Worm (Caenorhabditis elegans) whole organism, L2 larva: ENCODE data around the gene sams-1.

Experiments used
- ama-1 ChIP-seq: fragments of 150-350 bp; optimal IDR thresholded peaks from 2 replicates; lab custom pipeline; 2018; ENCODE audit warnings: inconsistent platforms
- blmp-1 ChIP-seq: sonication (generic microtip); optimal IDR thresholded peaks from 2 replicates; lab custom pipeline; 2017; ENCODE audit warnings: missing genetic modification characterization, mild to moderate bottlenecking, missing compliant biosample characterization, antibody characterized with exemption, moderate library complexity; ENCODE audit not compliant: insufficient read depth
- dmd-4 ChIP-seq: sonication (generic microtip); optimal IDR thresholded peaks from 2 replicates; lab custom pipeline; 2017; ENCODE audit warnings: missing biosample characterization, missing genetic modification characterization
- egl-27 ChIP-seq: sonication (generic microtip); optimal IDR thresholded peaks from 3 replicates; lab custom pipeline; 2017; ENCODE audit warnings: missing biosample characterization, missing genetic modification reagents, missing genetic modification characterization
- fos-1 ChIP-seq: fragments of 150-350 bp; optimal IDR thresholded peaks from 2 replicates; lab custom pipeline; 2014; ENCODE audit warnings: missing biosample characterization, missing genetic modification characterization
- lin-39 ChIP-seq: fragments of 150-350 bp; optimal IDR thresholded peaks from 2 replicates; lab custom pipeline; 2014; ENCODE audit warnings: missing biosample characterization, missing genetic modification reagents, missing genetic modification characterization
- mdl-1 ChIP-seq, 2 experiments: fragments of 150-350 bp in 1 of 2; sonication (generic microtip) in 1 of 2; optimal IDR thresholded peaks; 2 replicates each; lab custom pipeline; 2017; ENCODE audit warnings: missing biosample characterization in 2 of 2, missing genetic modification characterization in 2 of 2
- nhr-11 ChIP-seq: fragments of 150-350 bp; optimal IDR thresholded peaks from 2 replicates; lab custom pipeline; 2014; ENCODE audit warnings: missing biosample characterization, missing genetic modification characterization
- nhr-12 ChIP-seq: fragments of 150-350 bp; optimal IDR thresholded peaks from 2 replicates; lab custom pipeline; 2014; ENCODE audit warnings: missing biosample characterization, missing genetic modification characterization
- ztf-4 ChIP-seq: fragments of 150-350 bp; optimal IDR thresholded peaks from 2 replicates; lab custom pipeline; 2014; ENCODE audit warnings: missing biosample characterization, missing genetic modification characterization

DNA sequence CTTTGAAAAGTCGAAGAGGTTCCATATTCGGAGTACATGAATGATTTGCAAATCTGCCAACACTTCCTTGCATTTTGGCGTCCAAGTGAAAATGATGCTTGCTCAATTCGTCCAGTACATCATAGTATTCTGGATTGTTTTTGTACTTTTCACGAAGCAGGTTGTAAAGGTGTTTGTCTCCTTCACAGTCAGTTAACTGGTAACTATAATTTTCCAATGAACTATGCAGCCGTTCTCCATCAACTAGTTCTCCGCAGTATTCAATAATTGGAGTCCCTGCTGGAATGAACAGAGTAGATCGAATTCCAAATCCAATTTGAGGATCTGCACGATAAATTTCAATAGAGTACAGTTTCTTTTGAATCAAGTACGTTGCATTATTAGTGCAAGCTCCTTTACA, 5.6 kb downstream of the sams-1 start:
- no peak for TF ChIP-seq fos-1 (tag; lab: Kevin White, UChicago)
- TF ChIP-seq blmp-1 (tag; lab: Kevin White, UChicago) = no peak
- no peak for TF ChIP-seq ama-1
- TF ChIP-seq mdl-1 (tag; optimal IDR thresholded peaks at IDR 0.05; lab: Kevin White, UChicago) = no peak
- no peak for TF ChIP-seq nhr-11
- no peak for TF ChIP-seq nhr-12
- no peak for TF ChIP-seq egl-27 (tag; lab: Kevin White, UChicago)
- TF ChIP-seq lin-39 = no peak
- TF ChIP-seq dmd-4 = no peak
- TF ChIP-seq ztf-4 = no peak
